Fruit fly (Drosophila melanogaster) Kc167 (cell line): ENCODE results near the gene CG13998.

ENCODE experiments used
- Myc ChIP-seq: fragments of >200 bp; optimal IDR thresholded peaks from 2 replicates; lab custom pipeline; 2017; ENCODE audit warnings: missing external identifiers
- Sin3A ChIP-seq: fragments of >200 bp; optimal IDR thresholded peaks from 2 replicates; lab custom pipeline; 2018; ENCODE audit warnings: missing external identifiers
- h ChIP-seq: fragments of >200 bp; optimal IDR thresholded peaks from 3 replicates; lab custom pipeline; 2018; ENCODE audit warnings: missing external identifiers
- insv ChIP-seq: fragments of >200 bp; optimal IDR thresholded peaks from 3 replicates; lab custom pipeline; 2018; ENCODE audit warnings: missing external identifiers
- psq ChIP-seq: fragments of >200 bp; optimal IDR thresholded peaks from 2 replicates; lab custom pipeline; 2017; ENCODE audit warnings: missing external identifiers
- ttk ChIP-seq: sonication (Bioruptor generic); optimal IDR thresholded peaks from 2 replicates; lab custom pipeline; 2017; ENCODE audit warnings: missing external identifiers

The CG13998 gene

DNA sequence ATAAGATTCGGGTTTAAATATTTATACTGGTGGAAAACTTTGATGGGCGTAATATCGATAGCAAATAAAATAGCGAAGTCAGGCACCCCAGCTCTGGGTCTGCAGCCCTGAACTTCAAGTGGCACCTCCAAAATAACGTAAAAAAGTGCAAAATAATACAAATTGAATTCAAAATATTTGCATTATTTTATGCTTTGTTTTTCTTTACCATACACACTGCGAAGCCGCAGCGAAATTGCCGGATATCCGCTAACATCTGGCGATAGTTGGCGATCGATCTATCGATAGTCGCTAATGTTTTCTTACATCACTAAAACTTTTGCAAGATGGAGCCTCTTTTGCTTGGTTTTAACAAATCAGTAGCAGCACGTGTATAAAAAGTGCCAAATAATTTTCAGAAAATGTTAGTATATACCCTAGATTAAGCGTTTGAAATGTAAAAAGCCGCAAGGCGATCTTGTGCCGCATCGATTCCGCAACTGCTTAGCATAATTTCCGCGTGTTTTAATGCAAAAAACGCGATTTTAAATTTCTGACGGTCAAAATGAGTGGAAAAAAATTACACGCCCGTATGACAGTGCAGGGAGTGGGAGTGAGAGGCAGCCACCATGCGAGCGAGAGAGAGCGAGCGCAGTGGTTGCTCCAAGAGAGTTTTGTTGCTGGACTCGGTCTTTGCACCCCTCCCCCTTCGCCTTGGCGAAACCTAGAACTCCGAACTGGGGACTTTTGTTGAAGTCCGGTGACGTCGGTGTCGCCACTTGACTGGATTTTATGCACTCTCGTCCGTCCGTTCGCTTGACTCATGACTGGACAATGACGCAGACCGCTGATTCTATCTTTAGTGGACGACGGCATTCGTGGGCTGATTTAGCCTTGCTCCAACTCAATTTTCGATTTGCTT lies 25.1 kb upstream of the CG13998 start, which contains the start of gene eIF4A:
TSS of gene eIF4A (plus strand) at position 332 of the 901 bp plus-strand sequence.
- TF ChIP-seq Myc (lab: Kevin White, UChicago): no peak
- TF ChIP-seq h (lab: Kevin White, UChicago): no peak
- no peak for TF ChIP-seq psq
- TF ChIP-seq Sin3A (lab: Kevin White, UChicago): no peak
- no peak for TF ChIP-seq insv
- TF ChIP-seq ttk (lab: Kevin White, UChicago): no peak

dm6 chr2L:5980862-5981432 lies 24.3 kb upstream of the CG13998 start, which contains the start of gene chic:
Gene chic, minus strand, starts transcription at chr2L:5981018.
- TF ChIP-seq ttk (lab: Kevin White, UChicago): no peak
- TF ChIP-seq insv: no peak
- no peak for TF ChIP-seq Myc (lab: Kevin White, UChicago)
- TF ChIP-seq psq: no peak
- no peak for TF ChIP-seq h (lab: Kevin White, UChicago)
- TF ChIP-seq Sin3A (lab: Kevin White, UChicago): no peak

dm6 chr2L:5979957-5980861 lies 23.6 kb upstream of the CG13998 start:
- TF ChIP-seq insv (no peak), Myc (lab: Kevin White, UChicago) (no peak), h (lab: Kevin White, UChicago) (no peak), ttk (lab: Kevin White, UChicago) (no peak), psq (no peak), Sin3A (lab: Kevin White, UChicago) (no peak)

- no peak for TF ChIP-seq Sin3A (lab: Kevin White, UChicago)
These were observed 22.4 kb upstream of the CG13998 start for dm6 chr2L:5979055-5979399.

DNA sequence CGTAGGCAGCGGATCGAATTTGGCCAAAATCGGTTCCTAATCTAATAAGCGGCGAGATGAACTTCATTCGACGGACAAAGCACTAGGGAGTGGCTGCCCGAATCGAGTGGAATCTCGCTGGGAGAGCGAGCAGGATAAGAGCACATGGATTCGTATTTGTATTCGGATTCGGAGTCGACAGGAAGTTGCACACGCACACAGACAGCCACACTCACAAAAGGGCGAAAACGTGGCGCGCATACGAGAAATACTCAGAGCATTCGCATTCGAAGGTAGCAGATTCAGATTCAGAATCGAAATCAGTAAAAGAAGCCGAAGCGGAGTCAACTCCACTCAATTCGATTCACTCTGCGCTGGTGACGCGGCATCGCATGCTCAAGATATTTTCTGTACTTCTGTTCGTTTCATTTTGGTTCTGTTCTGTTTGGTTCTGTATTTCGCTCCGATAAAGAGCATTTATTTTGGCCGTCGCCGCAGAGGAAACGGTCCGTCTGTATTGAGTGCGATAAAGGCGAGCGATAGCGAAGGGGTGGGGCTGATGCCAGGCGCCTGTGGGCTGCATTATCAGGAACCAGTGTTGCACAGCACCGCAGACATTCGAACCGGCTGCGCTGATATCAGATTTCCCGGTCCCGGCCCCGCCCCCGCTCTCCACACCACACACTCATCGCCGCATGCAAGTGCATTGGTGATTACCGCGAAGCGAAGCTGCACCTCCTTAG lies 21.9 kb upstream of the CG13998 start:
- TF ChIP-seq psq: no peak
- TF ChIP-seq ttk (lab: Kevin White, UChicago): no peak
- TF ChIP-seq insv: no peak
- TF ChIP-seq Sin3A (lab: Kevin White, UChicago): no peak
- TF ChIP-seq Myc (lab: Kevin White, UChicago): no peak
- no peak for TF ChIP-seq h (lab: Kevin White, UChicago)

dm6 chr2L:5977729-5978078 lies 21.1 kb upstream of the CG13998 start:
- TF ChIP-seq Sin3A (lab: Kevin White, UChicago) (no peak), h (lab: Kevin White, UChicago) (no peak), psq (no peak), insv (no peak), Myc (lab: Kevin White, UChicago) (no peak), ttk (lab: Kevin White, UChicago) (no peak)

DNA sequence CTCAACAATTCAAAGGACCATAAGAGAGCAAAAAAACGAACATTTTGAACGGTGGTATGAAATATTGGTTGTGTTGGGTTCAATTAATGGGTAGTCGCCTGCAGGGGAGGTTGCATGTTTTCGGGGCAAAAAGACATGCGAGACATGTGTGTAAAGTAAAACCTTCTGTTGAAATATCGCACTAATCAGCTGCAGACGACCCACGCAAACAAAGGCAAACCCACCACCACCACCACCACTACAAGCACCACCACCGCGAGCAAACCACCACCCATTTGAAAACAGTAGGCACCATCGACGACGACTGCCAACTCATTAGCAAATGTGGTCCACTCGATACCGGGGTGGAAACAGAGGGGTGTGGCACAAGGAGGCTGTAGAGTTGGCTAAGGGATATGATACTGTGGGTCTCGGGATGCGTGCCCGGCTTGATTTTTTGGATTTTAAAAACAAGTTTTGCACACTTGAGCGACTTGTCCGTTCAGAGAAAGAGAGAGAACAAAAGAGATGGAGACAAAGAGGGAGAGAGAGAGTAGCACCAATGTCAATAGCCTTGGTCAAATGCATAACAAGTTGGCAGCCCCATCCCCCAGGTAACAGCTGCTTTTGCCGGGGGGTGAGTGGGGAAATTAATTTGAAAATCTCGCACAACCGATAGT lies 20.6 kb upstream of the CG13998 start:
- TF ChIP-seq psq: no peak
- no peak for TF ChIP-seq Myc (lab: Kevin White, UChicago)
- no peak for TF ChIP-seq insv
- no peak for TF ChIP-seq h (lab: Kevin White, UChicago)
- TF ChIP-seq ttk (lab: Kevin White, UChicago): no peak
- TF ChIP-seq Sin3A (lab: Kevin White, UChicago): no peak

DNA sequence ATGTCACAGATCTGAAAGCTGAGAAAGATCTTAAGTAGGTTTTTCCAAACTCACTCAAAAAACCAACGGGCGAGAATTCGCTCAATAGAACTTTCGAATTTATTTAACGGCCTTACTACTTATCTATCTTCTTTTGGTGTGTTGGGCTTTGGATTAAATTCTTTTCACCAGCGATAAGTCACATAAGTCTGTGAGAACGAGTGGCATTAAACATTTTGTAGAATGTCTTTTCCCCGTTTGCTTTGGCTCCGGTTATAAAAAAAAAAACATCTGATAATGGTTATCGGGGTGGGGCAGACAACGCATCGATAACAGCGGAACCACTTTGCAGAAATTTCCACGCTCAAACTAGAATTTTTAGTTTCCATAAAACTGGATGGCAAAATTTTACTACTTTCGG lies 19.0 kb upstream of the CG13998 start:
- TF ChIP-seq Sin3A (lab: Kevin White, UChicago): no peak
- TF ChIP-seq h (lab: Kevin White, UChicago): no peak
- no peak for TF ChIP-seq Myc (lab: Kevin White, UChicago)
- TF ChIP-seq insv: no peak
- no peak for TF ChIP-seq ttk (lab: Kevin White, UChicago)
- no peak for TF ChIP-seq psq

DNA sequence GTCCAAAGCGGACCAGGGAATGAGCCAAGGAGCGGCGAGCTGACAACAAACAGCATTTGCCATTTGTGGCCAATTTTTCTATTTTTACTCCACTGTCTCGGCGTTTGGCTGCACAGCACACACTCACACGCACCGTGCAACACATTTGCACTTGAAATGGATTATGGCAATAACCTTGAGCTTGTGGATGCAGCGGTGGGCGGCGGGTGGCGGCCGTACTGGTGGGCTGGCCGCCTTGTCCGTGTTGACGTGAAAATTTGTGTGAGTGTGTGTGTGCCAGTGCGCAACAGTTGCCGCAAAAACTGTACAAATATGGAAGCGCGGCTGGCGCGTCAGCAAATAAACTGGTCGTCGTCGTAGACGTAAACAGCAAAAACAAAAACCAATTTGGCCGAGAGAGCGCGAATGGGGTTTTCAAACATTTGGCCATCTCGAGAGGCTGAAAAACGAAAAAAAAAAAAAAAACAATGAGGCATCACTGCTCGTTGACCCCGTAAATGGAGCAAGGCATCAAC lies 18.5 kb upstream of the CG13998 start:
- no peak for TF ChIP-seq Sin3A (lab: Kevin White, UChicago)
- TF ChIP-seq Myc (lab: Kevin White, UChicago): no peak
- TF ChIP-seq ttk (lab: Kevin White, UChicago): no peak
- no peak for TF ChIP-seq insv
- TF ChIP-seq h (lab: Kevin White, UChicago): no peak
- no peak for TF ChIP-seq psq

- no peak for TF ChIP-seq insv
- TF ChIP-seq Sin3A (lab: Kevin White, UChicago): no peak
- no peak for TF ChIP-seq ttk (lab: Kevin White, UChicago)
- no peak for TF ChIP-seq h (lab: Kevin White, UChicago)
- TF ChIP-seq Myc (lab: Kevin White, UChicago): no peak
- TF ChIP-seq psq: no peak
These were observed 17.5 kb upstream of the CG13998 start for dm6 chr2L:5974122-5974521.
